Fruit fly (Drosophila melanogaster) whole organism, pupa: ENCODE measurements around the gene LeuRS.

ENCODE experiments used
- CG10348 ChIP-seq: fragments of 200-800 bp; sonication (Bioruptor generic); IDR thresholded peaks from 2 replicates; pipeline ENCODE4 v1.3.6; 2022; ENCODE audit warnings: missing biosample characterization, missing genetic modification characterization
- CG12605 ChIP-seq: fragments of 200-800 bp; sonication (Bioruptor generic); IDR thresholded peaks from 2 replicates; pipeline ENCODE4 v1.3.6; 2022; ENCODE audit warnings: missing biosample characterization, missing genetic modification characterization
- CG13204 ChIP-seq: fragments of 200-800 bp; sonication (Bioruptor generic); optimal IDR thresholded peaks from 2 replicates; lab custom pipeline; 2018; ENCODE audit warnings: missing biosample characterization, mild to moderate bottlenecking, missing genetic modification characterization, moderate library complexity
- CG17806 ChIP-seq: fragments of 200-800 bp; sonication (Bioruptor generic); optimal IDR thresholded peaks from 2 replicates; lab custom pipeline; 2018; ENCODE audit warnings: missing biosample characterization, mild to moderate bottlenecking, missing genetic modification characterization, moderate library complexity
- CG32121 ChIP-seq: fragments of 200-800 bp; sonication (Bioruptor generic); IDR thresholded peaks from 2 replicates; pipeline ENCODE4 v1.3.6; 2022; ENCODE audit warnings: missing biosample characterization, missing genetic modification characterization
- CG8159 ChIP-seq: fragments of 200-800 bp; sonication (Bioruptor generic); optimal IDR thresholded peaks from 3 replicates; lab custom pipeline; 2018; ENCODE audit warnings: missing biosample characterization, mild to moderate bottlenecking, missing genetic modification characterization, moderate library complexity
- CG8301 ChIP-seq: fragments of 200-800 bp; sonication (Bioruptor generic); optimal IDR thresholded peaks from 2 replicates; lab custom pipeline; 2018; ENCODE audit warnings: missing biosample characterization, mild to moderate bottlenecking, missing genetic modification characterization
- CG9948 ChIP-seq: fragments of 200-800 bp; sonication (Bioruptor generic); optimal IDR thresholded peaks from 2 replicates; lab custom pipeline; 2018; ENCODE audit warnings: missing biosample characterization, mild to moderate bottlenecking, missing genetic modification characterization, moderate library complexity
- EcR ChIP-seq: fragments of 200-800 bp; sonication (Bioruptor generic); optimal IDR thresholded peaks from 3 replicates; lab custom pipeline; 2019; ENCODE audit warnings: missing biosample characterization, missing genetic modification characterization, mild to moderate bottlenecking, moderate library complexity, missing genetic modification reagents
- Pif1A ChIP-seq: fragments of 200-800 bp; sonication (Bioruptor generic); optimal IDR thresholded peaks from 3 replicates; lab custom pipeline; 2016; ENCODE audit warnings: missing biosample characterization, missing genetic modification characterization
- rn ChIP-seq: fragments of 200-800 bp; sonication (Bioruptor generic); IDR thresholded peaks from 2 replicates; pipeline ENCODE4 v1.3.6; 2022; ENCODE audit warnings: missing biosample characterization, missing genetic modification characterization

- TF ChIP-seq CG8301 (tag; lab: Kevin White, UChicago) (no peak), CG32121 (GFP tag; lab: Robert Waterston, UW) (no peak), CG17806 (tag; lab: Kevin White, UChicago) (peak; percentile 50), EcR (GFP tag; lab: Kevin White, UChicago) (no peak), Pif1A (GFP tag; lab: Kevin White, UChicago) (no peak), CG9948 (tag; lab: Kevin White, UChicago) (peak; percentile 39), CG8159 (tag; lab: Kevin White, UChicago) (peak; percentile 61), CG12605 (GFP tag; lab: Robert Waterston, UW) (no peak), CG10348 (GFP tag; lab: Robert Waterston, UW) (no peak), rn (GFP tag; lab: Robert Waterston, UW) (no peak; the same call in 1 of the 2 replicates), CG13204 (GFP tag; lab: Kevin White, UChicago) (no peak)
Measured at dm6 chr2L:3558299-3558698, 43.8 kb upstream of the LeuRS start.
